Worm (Caenorhabditis elegans) whole organism, L4 larva: ENCODE results near the gene srh-282.
A peak's percentile ranks its signal among the peaks of the same experiment; 100 is the strongest.

Source experiments
- aly-2 ChIP-seq: sonication (generic microtip); optimal IDR thresholded peaks from 2 replicates; lab custom pipeline; 2018; ENCODE audit warnings: missing biosample characterization, missing genetic modification characterization
- gei-8 ChIP-seq: fragments of 200-800 bp; sonication (Bioruptor generic); optimal IDR thresholded peaks from 2 replicates; lab custom pipeline; 2018; ENCODE audit warnings: mild to moderate bottlenecking, missing genetic modification characterization, missing compliant biosample characterization
- jun-1 ChIP-seq: fragments of 150-350 bp; optimal IDR thresholded peaks from 2 replicates; lab custom pipeline; 2014; ENCODE audit warnings: missing biosample characterization, missing genetic modification reagents, missing genetic modification characterization
- lin-39 ChIP-seq: fragments of 150-350 bp; optimal IDR thresholded peaks from 2 replicates; lab custom pipeline; 2014; ENCODE audit warnings: missing biosample characterization, missing genetic modification reagents, missing genetic modification characterization
- nhr-28 ChIP-seq: fragments of 150-350 bp; optimal IDR thresholded peaks from 2 replicates; lab custom pipeline; 2014; ENCODE audit warnings: missing biosample characterization, missing genetic modification characterization
- unc-62 ChIP-seq, 3 experiments: fragments of 150-350 bp in 1 of 3; sonication (generic microtip); optimal IDR thresholded peaks in 2 of 3; peaks in 1 of 3; 1 replicate in 1 of 3; 2 replicates in 2 of 3; lab custom pipeline; 2014 to 2017; ENCODE audit warnings: missing biosample characterization in 3 of 3, missing genetic modification characterization in 3 of 3, missing genetic modification reagents in 3 of 3, missing genotype in 1 of 3

DNA sequence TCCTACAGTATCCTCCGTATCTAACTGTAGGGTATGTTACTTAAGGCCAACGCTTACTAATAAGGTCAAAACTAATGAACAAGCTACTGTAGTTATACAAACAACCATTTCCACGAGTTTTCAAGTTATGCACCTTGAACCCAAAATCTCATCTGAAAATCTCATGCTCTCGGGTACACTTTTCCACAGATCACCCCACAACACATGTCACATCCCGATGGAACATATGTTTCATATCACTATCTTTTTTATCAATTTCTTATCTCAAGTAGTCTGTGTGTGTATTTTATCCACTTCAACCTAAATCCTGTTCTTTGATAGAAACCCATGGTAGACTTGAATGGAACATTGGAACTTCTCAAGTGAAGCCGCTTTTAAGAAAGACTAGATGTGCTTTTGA, 27.1 kb upstream of the srh-282 start:
- TF ChIP-seq jun-1 (tag; lab: Kevin White, UChicago) (no peak), aly-2 (tag; lab: Kevin White, UChicago) (no peak), unc-62 (GFP tag; optimal IDR thresholded peaks at IDR 0.05 in 1 of 2; lab: Kevin White, UChicago) (peak in 1 of 2 experiments; percentile 72), unc-62 (tag; optimal IDR thresholded peaks at IDR 0.05; lab: Kevin White, UChicago) (no peak), gei-8 (no peak), nhr-28 (tag; lab: Kevin White, UChicago) (peak; percentile 67), lin-39 (tag; lab: Kevin White, UChicago) (no peak)
